Worm (Caenorhabditis elegans) whole organism, late embryonic: ENCODE measurements around the gene C37E2.10.

ENCODE experiments used
- F13H6.1 ChIP-seq: sonication (generic microtip); optimal IDR thresholded peaks from 2 replicates; lab custom pipeline; 2016; ENCODE audit warnings: missing genetic modification characterization, missing compliant biosample characterization
- ceh-18 ChIP-seq: sonication (generic microtip); optimal IDR thresholded peaks from 2 replicates; lab custom pipeline; 2016; ENCODE audit warnings: missing genetic modification characterization, missing compliant biosample characterization
- dve-1 ChIP-seq: sonication (generic microtip); optimal IDR thresholded peaks from 2 replicates; lab custom pipeline; 2017; ENCODE audit warnings: antibody characterized with exemption, mild to moderate bottlenecking, missing genetic modification characterization, missing compliant biosample characterization
- elt-4 ChIP-seq: sonication (generic microtip); optimal IDR thresholded peaks from 2 replicates; lab custom pipeline; 2016; ENCODE audit warnings: missing genetic modification characterization, missing compliant biosample characterization
- hlh-30 ChIP-seq: sonication (generic microtip); optimal IDR thresholded peaks from 2 replicates; lab custom pipeline; 2017; ENCODE audit warnings: antibody characterized with exemption, missing genetic modification characterization, missing compliant biosample characterization; ENCODE audit not compliant: insufficient read depth
- pros-1 ChIP-seq: fragments of 150-350 bp; optimal IDR thresholded peaks from 2 replicates; lab custom pipeline; 2014; ENCODE audit warnings: missing biosample characterization, missing genetic modification reagents, missing genetic modification characterization

ce11 chrX:14161684-14162347 lies 17.0 kb upstream of the C37E2.10 start, which contains the start of gene lgc-25:
- TF ChIP-seq F13H6.1 (no peak), dve-1 (tag; lab: Kevin White, UChicago) (no peak), elt-4 (tag; lab: Kevin White, UChicago) (no peak), hlh-30 (tag; lab: Kevin White, UChicago) (no peak), ceh-18 (tag; lab: Kevin White, UChicago) (no peak), pros-1 (tag; lab: Kevin White, UChicago) (no peak)
